Fruit fly (Drosophila melanogaster) whole organism, prepupa: ENCODE data around the gene Prp39.
A peak's percentile ranks its signal among the peaks of the same experiment; 100 is the strongest.

ENCODE experiments used
- Blimp-1 ChIP-seq: fragments of 200-800 bp; sonication (Bioruptor generic); optimal IDR thresholded peaks from 3 replicates; lab custom pipeline; 2017; ENCODE audit warnings: missing biosample characterization, missing genetic modification characterization, mild to moderate bottlenecking, moderate library complexity, missing genetic modification reagents
- CG10631 ChIP-seq: fragments of 200-800 bp; sonication (Bioruptor generic); optimal IDR thresholded peaks from 2 replicates; lab custom pipeline; 2016; ENCODE audit warnings: missing biosample characterization, missing genetic modification characterization
- CG11294 ChIP-seq: fragments of 200-800 bp; sonication (Bioruptor generic); IDR thresholded peaks from 2 replicates; pipeline ENCODE4 v1.3.6; 2022; ENCODE audit warnings: missing biosample characterization, missing genetic modification characterization
- CG11762 ChIP-seq: fragments of 200-800 bp; sonication (Bioruptor generic); optimal IDR thresholded peaks from 3 replicates; lab custom pipeline; 2016; ENCODE audit warnings: missing biosample characterization, missing genetic modification characterization; ENCODE audit not compliant: insufficient read depth
- CG11902 ChIP-seq: fragments of 200-800 bp; sonication (Bioruptor generic); optimal IDR thresholded peaks from 3 replicates; lab custom pipeline; 2016; ENCODE audit warnings: missing biosample characterization, missing genetic modification characterization
- CG15336 ChIP-seq: fragments of 200-800 bp; sonication (Bioruptor generic); IDR thresholded peaks from 2 replicates; pipeline ENCODE4 v1.3.6; 2022; ENCODE audit warnings: missing biosample characterization, missing genetic modification characterization
- CG1621 ChIP-seq: fragments of 200-800 bp; sonication (Bioruptor generic); optimal IDR thresholded peaks from 3 replicates; lab custom pipeline; 2018; ENCODE audit warnings: missing biosample characterization, mild to moderate bottlenecking, missing genetic modification characterization
- CG3032 ChIP-seq: fragments of 200-800 bp; optimal IDR thresholded peaks from 2 replicates; lab custom pipeline; 2019; ENCODE audit warnings: missing biosample characterization, mild to moderate bottlenecking, missing genetic modification characterization, moderate library complexity
- CG31627 ChIP-seq: fragments of 200-800 bp; sonication (Bioruptor generic); optimal IDR thresholded peaks from 3 replicates; lab custom pipeline; 2016; ENCODE audit warnings: missing biosample characterization, missing genetic modification characterization
- CG32006 ChIP-seq: fragments of 200-800 bp; sonication (Bioruptor generic); optimal IDR thresholded peaks from 3 replicates; lab custom pipeline; 2017; ENCODE audit warnings: missing biosample characterization, mild to moderate bottlenecking, missing genetic modification characterization
- CG34406 ChIP-seq: fragments of 200-800 bp; sonication (Bioruptor generic); optimal IDR thresholded peaks from 3 replicates; lab custom pipeline; 2016; ENCODE audit warnings: missing biosample characterization, missing genetic modification characterization
- CG4318 ChIP-seq: fragments of 200-800 bp; sonication (Bioruptor generic); optimal IDR thresholded peaks from 3 replicates; lab custom pipeline; 2017; ENCODE audit warnings: missing biosample characterization, mild to moderate bottlenecking, missing genetic modification characterization
- CG6163 ChIP-seq: fragments of 200-800 bp; sonication (Bioruptor generic); IDR thresholded peaks from 3 replicates; pipeline ENCODE4 v1.3.6; 2022; ENCODE audit warnings: missing biosample characterization, missing genetic modification characterization
- CG6276 ChIP-seq: fragments of 200-800 bp; sonication (Bioruptor generic); optimal IDR thresholded peaks from 2 replicates; lab custom pipeline; 2017; ENCODE audit warnings: missing biosample characterization, mild to moderate bottlenecking, missing genetic modification characterization
- CG6792 ChIP-seq: fragments of 200-800 bp; sonication (Bioruptor generic); optimal IDR thresholded peaks from 3 replicates; lab custom pipeline; 2016; ENCODE audit warnings: missing biosample characterization, missing genetic modification characterization
- CG6808 ChIP-seq: fragments of 200-800 bp; sonication (Bioruptor generic); optimal IDR thresholded peaks from 3 replicates; lab custom pipeline; 2017; ENCODE audit warnings: missing biosample characterization, missing genetic modification characterization, mild to moderate bottlenecking, moderate library complexity, missing genetic modification reagents
- CG6854 ChIP-seq: fragments of 200-800 bp; sonication (Bioruptor generic); optimal IDR thresholded peaks from 2 replicates; lab custom pipeline; 2017; ENCODE audit warnings: missing biosample characterization, mild to moderate bottlenecking, missing genetic modification characterization
- CG7368 ChIP-seq: fragments of 200-800 bp; sonication (Bioruptor generic); optimal IDR thresholded peaks from 3 replicates; lab custom pipeline; 2016; ENCODE audit warnings: missing biosample characterization, missing genetic modification characterization
- CG8319 ChIP-seq: fragments of 200-800 bp; sonication (Bioruptor generic); optimal IDR thresholded peaks from 3 replicates; lab custom pipeline; 2016; ENCODE audit warnings: missing biosample characterization, missing genetic modification characterization
- CG9139 ChIP-seq: fragments of 200-800 bp; sonication (Bioruptor generic); optimal IDR thresholded peaks from 3 replicates; lab custom pipeline; 2017; ENCODE audit warnings: missing biosample characterization, mild to moderate bottlenecking, missing genetic modification characterization
- Eip75B ChIP-seq: fragments of 200-800 bp; sonication (Bioruptor generic); optimal IDR thresholded peaks from 3 replicates; lab custom pipeline; 2016; ENCODE audit warnings: missing biosample characterization, missing genetic modification characterization
- Eip78C ChIP-seq: fragments of 200-800 bp; sonication (Bioruptor generic); peaks from one replicate; lab custom pipeline; 2016; ENCODE audit warnings: missing biosample characterization, missing genetic modification characterization
- Eip93F ChIP-seq: fragments of 200-800 bp; sonication (Bioruptor generic); optimal IDR thresholded peaks from 2 replicates; lab custom pipeline; 2016; ENCODE audit warnings: missing biosample characterization, mild to moderate bottlenecking, missing genetic modification characterization
- Ets96B ChIP-seq: fragments of 200-800 bp; optimal IDR thresholded peaks from 2 replicates; lab custom pipeline; 2019; ENCODE audit warnings: missing biosample characterization, mild to moderate bottlenecking, missing genetic modification characterization, moderate library complexity
- Hr38 ChIP-seq: sonication (Bioruptor generic); optimal IDR thresholded peaks from 2 replicates; lab custom pipeline; 2016; ENCODE audit warnings: missing biosample characterization, missing genetic modification characterization
- Hr39 ChIP-seq: fragments of 200-800 bp; sonication (Bioruptor generic); optimal IDR thresholded peaks from 2 replicates; lab custom pipeline; 2016; ENCODE audit warnings: missing biosample characterization, missing genetic modification characterization
- Hr4 ChIP-seq: fragments of 200-800 bp; sonication (Bioruptor generic); optimal IDR thresholded peaks from 3 replicates; lab custom pipeline; 2016; ENCODE audit warnings: missing biosample characterization, missing genetic modification characterization
- Lpt ChIP-seq: fragments of 200-800 bp; sonication (Bioruptor generic); optimal IDR thresholded peaks from 3 replicates; lab custom pipeline; 2016; ENCODE audit warnings: missing biosample characterization, missing genetic modification characterization
- Smox ChIP-seq: fragments of 200-800 bp; sonication (Bioruptor generic); optimal IDR thresholded peaks from 3 replicates; lab custom pipeline; 2016; ENCODE audit warnings: missing biosample characterization, missing genetic modification characterization
- Sox102F ChIP-seq: fragments of 200-800 bp; sonication (Bioruptor generic); optimal IDR thresholded peaks from 2 replicates; lab custom pipeline; 2016; ENCODE audit warnings: missing biosample characterization, mild to moderate bottlenecking, missing genetic modification characterization
- Sox14 ChIP-seq: fragments of 200-800 bp; sonication (Bioruptor generic); optimal IDR thresholded peaks from 3 replicates; lab custom pipeline; 2016; ENCODE audit warnings: missing biosample characterization, missing genetic modification characterization
- Sox15 ChIP-seq: fragments of 200-800 bp; sonication (Bioruptor generic); optimal IDR thresholded peaks from 3 replicates; lab custom pipeline; 2016; ENCODE audit warnings: missing biosample characterization, missing genetic modification characterization
- achi ChIP-seq: fragments of 200-800 bp; sonication (Bioruptor generic); optimal IDR thresholded peaks from 3 replicates; lab custom pipeline; 2016; ENCODE audit warnings: missing biosample characterization, missing genetic modification characterization
- cyc ChIP-seq: fragments of 200-800 bp; sonication (Bioruptor generic); optimal IDR thresholded peaks from 3 replicates; lab custom pipeline; 2016; ENCODE audit warnings: missing biosample characterization, missing genetic modification characterization
- dac ChIP-seq: fragments of 200-800 bp; sonication (Bioruptor generic); optimal IDR thresholded peaks from 2 replicates; lab custom pipeline; 2017; ENCODE audit warnings: missing biosample characterization, mild to moderate bottlenecking, missing genetic modification characterization
- eg ChIP-seq: fragments of 200-800 bp; sonication (Bioruptor generic); IDR thresholded peaks from 3 replicates; pipeline ENCODE4 v1.3.6; 2022; ENCODE audit warnings: missing biosample characterization, missing genetic modification characterization
- esn ChIP-seq: fragments of 200-800 bp; sonication (Bioruptor generic); optimal IDR thresholded peaks from 2 replicates; lab custom pipeline; 2016; ENCODE audit warnings: missing biosample characterization, mild to moderate bottlenecking, missing genetic modification characterization, moderate library complexity
- fd59A ChIP-seq: fragments of 200-800 bp; sonication (Bioruptor generic); optimal IDR thresholded peaks from 2 replicates; lab custom pipeline; 2017; ENCODE audit warnings: missing biosample characterization, mild to moderate bottlenecking, missing genetic modification characterization, missing genetic modification reagents
- fkh ChIP-seq: fragments of 200-800 bp; sonication (Bioruptor generic); optimal IDR thresholded peaks from 3 replicates; lab custom pipeline; 2017; ENCODE audit warnings: missing biosample characterization, mild to moderate bottlenecking, missing genetic modification characterization, moderate library complexity
- lz ChIP-seq: fragments of 200-800 bp; sonication (Bioruptor generic); optimal IDR thresholded peaks from 3 replicates; lab custom pipeline; 2016; ENCODE audit warnings: missing biosample characterization, missing genetic modification characterization
- net ChIP-seq: fragments of 200-800 bp; sonication (Bioruptor generic); optimal IDR thresholded peaks from 3 replicates; lab custom pipeline; 2016; ENCODE audit warnings: missing biosample characterization, missing genetic modification characterization
- salr ChIP-seq, 2 experiments: fragments of 200-800 bp; sonication (Bioruptor generic); optimal IDR thresholded peaks; 3 replicates each; lab custom pipeline; 2016 to 2018; ENCODE audit warnings: missing biosample characterization in 2 of 2, missing genetic modification characterization in 2 of 2, mild to moderate bottlenecking in 1 of 2
- spab ChIP-seq: fragments of 200-800 bp; sonication (Bioruptor generic); optimal IDR thresholded peaks from 2 replicates; lab custom pipeline; 2017; ENCODE audit warnings: missing biosample characterization, mild to moderate bottlenecking, missing genetic modification characterization, missing genetic modification reagents
- ss ChIP-seq, 2 experiments: fragments of 200-800 bp; sonication (Bioruptor generic); optimal IDR thresholded peaks; 2 replicates in 1 of 2; 3 replicates in 1 of 2; lab custom pipeline; 2017 to 2018; ENCODE audit warnings: mild to moderate bottlenecking in 2 of 2, missing biosample characterization in 2 of 2, missing genetic modification characterization in 2 of 2, moderate library complexity in 1 of 2
- svp ChIP-seq: fragments of 200-800 bp; sonication (Bioruptor generic); peaks from one replicate; lab custom pipeline; 2016; ENCODE audit warnings: missing biosample characterization, missing genetic modification characterization
- vri ChIP-seq: fragments of 200-800 bp; sonication (Bioruptor generic); optimal IDR thresholded peaks from 3 replicates; lab custom pipeline; 2016; ENCODE audit warnings: missing biosample characterization, mild to moderate bottlenecking, missing genetic modification characterization

Prp39 gene

dm6 chr3R:28847547-28848316 lies 35.8 kb downstream of the Prp39 start (continued):
- TF ChIP-seq salr (GFP tag; optimal IDR thresholded peaks at IDR 0.05; lab: Kevin White, UChicago) (peak in 1 of 2 experiments; percentile 17), net (GFP tag; lab: Kevin White, UChicago) (peak; percentile 50), CG3032 (peak; percentile 63), dac (GFP tag; lab: Kevin White, UChicago) (no peak), CG11762 (GFP tag; lab: Kevin White, UChicago) (peak; percentile 35), CG32006 (GFP tag; lab: Kevin White, UChicago) (peak; percentile 49), CG1621 (no peak), CG8319 (GFP tag; lab: Kevin White, UChicago) (peak; percentile 26), CG15336 (GFP tag; lab: Robert Waterston, UW) (no peak), svp (GFP tag; lab: Kevin White, UChicago) (peak; percentile 45), vri (GFP tag; lab: Kevin White, UChicago) (no peak), CG6276 (GFP tag; lab: Kevin White, UChicago) (no peak), achi (GFP tag; lab: Kevin White, UChicago) (peak; percentile 48), Smox (peak; percentile 47), CG34406 (GFP tag; lab: Kevin White, UChicago) (peak; percentile 59), Ets96B (tag; lab: Kevin White, UChicago) (peak; percentile 56)

- TF ChIP-seq Sox15 (GFP tag; lab: Kevin White, UChicago) (no peak), achi (GFP tag; lab: Kevin White, UChicago) (no peak), CG32006 (GFP tag; lab: Kevin White, UChicago) (no peak), spab (GFP tag; lab: Kevin White, UChicago) (no peak), CG3032 (no peak), Hr39 (no peak), CG11902 (GFP tag; lab: Kevin White, UChicago) (no peak), esn (GFP tag; lab: Kevin White, UChicago) (no peak), CG4318 (GFP tag; lab: Kevin White, UChicago) (no peak), Eip78C (GFP tag; lab: Kevin White, UChicago) (peak; percentile 56), Sox102F (GFP tag; lab: Kevin White, UChicago) (no peak), Eip93F (GFP tag; lab: Kevin White, UChicago) (no peak), cyc (GFP tag; lab: Kevin White, UChicago) (no peak), CG6163 (GFP tag; lab: Robert Waterston, UW) (no peak), Hr38 (GFP tag; lab: Kevin White, UChicago) (no peak), fd59A (GFP tag; lab: Kevin White, UChicago) (no peak), eg (no peak), Eip75B (GFP tag; lab: Kevin White, UChicago) (no peak), ss (GFP tag; optimal IDR thresholded peaks at IDR 0.05; lab: Kevin White, UChicago) (peak in 1 of 2 experiments; percentile 15), CG31627 (GFP tag; lab: Kevin White, UChicago) (no peak), CG34406 (GFP tag; lab: Kevin White, UChicago) (no peak), CG6808 (peak; percentile 1), CG10631 (GFP tag; lab: Kevin White, UChicago) (no peak), Sox14 (GFP tag; lab: Kevin White, UChicago) (no peak), CG7368 (GFP tag; lab: Kevin White, UChicago) (no peak), CG6854 (no peak), Blimp-1 (GFP tag; lab: Kevin White, UChicago) (no peak), CG9139 (GFP tag; lab: Kevin White, UChicago) (no peak), Hr4 (GFP tag; lab: Kevin White, UChicago) (no peak), Lpt (GFP tag; lab: Kevin White, UChicago) (no peak), CG6792 (GFP tag; lab: Kevin White, UChicago) (no peak), CG11294 (GFP tag; lab: Robert Waterston, UW) (no peak), lz (GFP tag; lab: Kevin White, UChicago) (no peak), CG8319 (GFP tag; lab: Kevin White, UChicago) (peak; percentile 76), fkh (peak; percentile 9)
- TF ChIP-seq, all 60 proteins: peak for 5
These were observed 37.0 kb downstream of the Prp39 start for dm6 chr3R:28848693-28849470.
